Worm (Caenorhabditis elegans) whole organism, young adult: Measurements from ENCODE around the gene K11H12.8.

Experiments
- B0035.1 ChIP-seq: sonication (generic microtip); optimal IDR thresholded peaks from 2 replicates; lab custom pipeline; 2016; ENCODE audit warnings: missing genetic modification characterization, mild to moderate bottlenecking, missing compliant biosample characterization, missing genotype, missing genetic modification reagents
- F52B5.7 ChIP-seq: sonication (generic microtip); optimal IDR thresholded peaks from 2 replicates; lab custom pipeline; 2016; ENCODE audit warnings: mild to moderate bottlenecking, missing genetic modification characterization, missing compliant biosample characterization
- ZK185.1 ChIP-seq: sonication (generic microtip); optimal IDR thresholded peaks from 2 replicates; lab custom pipeline; 2016; ENCODE audit warnings: mild to moderate bottlenecking, missing genetic modification characterization, missing compliant biosample characterization; ENCODE audit not compliant: poor library complexity, severe bottlenecking
- akir-1 ChIP-seq: fragments of 200-800 bp; sonication (Bioruptor generic); optimal IDR thresholded peaks from 2 replicates; lab custom pipeline; 2018; ENCODE audit warnings: mild to moderate bottlenecking, missing genetic modification characterization, moderate library complexity, missing compliant biosample characterization
- atf-7 ChIP-seq: sonication (generic microtip); optimal IDR thresholded peaks from 2 replicates; lab custom pipeline; 2017; ENCODE audit warnings: mild to moderate bottlenecking, missing genetic modification characterization, missing compliant biosample characterization
- gei-17 ChIP-seq: fragments of 200-800 bp; sonication (Bioruptor generic); optimal IDR thresholded peaks from 2 replicates; lab custom pipeline; 2018; ENCODE audit warnings: mild to moderate bottlenecking, missing genetic modification characterization, missing compliant biosample characterization
- madf-10 ChIP-seq: sonication (generic microtip); optimal IDR thresholded peaks from 2 replicates; lab custom pipeline; 2016; ENCODE audit warnings: mild to moderate bottlenecking, missing genetic modification characterization, missing compliant biosample characterization
- nhr-27 ChIP-seq: fragments of 200-800 bp; sonication (Bioruptor generic); optimal IDR thresholded peaks from 2 replicates; lab custom pipeline; 2018; ENCODE audit warnings: mild to moderate bottlenecking, missing genetic modification characterization, moderate library complexity, missing compliant biosample characterization
- pha-4 ChIP-seq: fragments of 150-350 bp; sonication (generic microtip); optimal IDR thresholded peaks from 2 replicates; lab custom pipeline; 2014; ENCODE audit warnings: missing biosample characterization, missing genetic modification reagents, missing genetic modification characterization
- rec-8 ChIP-seq, 2 experiments: sonication (generic microtip); optimal IDR thresholded peaks; 2 replicates each; lab custom pipeline; 2016; ENCODE audit warnings: mild to moderate bottlenecking in 2 of 2, missing genetic modification characterization in 2 of 2, missing genetic modification reagents in 2 of 2, missing genotype in 2 of 2, missing biosample characterization in 1 of 2, missing compliant biosample characterization in 1 of 2, moderate library complexity in 1 of 2
- sea-2 ChIP-seq: fragments of 200-800 bp; sonication (Bioruptor generic); IDR thresholded peaks from 2 replicates; pipeline ENCODE4 v1.3.6; 2022; ENCODE audit warnings: missing genetic modification characterization, missing compliant biosample characterization
- snpc-4 ChIP-seq, 5 experiments: fragments of 150-350 bp in 1 of 5; sonication (generic microtip) in 4 of 5; optimal IDR thresholded peaks; 2 replicates each; lab custom pipeline; 2014 to 2018; ENCODE audit warnings: missing genetic modification characterization in 5 of 5, missing biosample characterization in 3 of 5, antibody characterized with exemption in 2 of 5, mild to moderate bottlenecking in 2 of 5, missing compliant biosample characterization in 2 of 5, missing genotype in 2 of 5, moderate library complexity in 2 of 5, missing genetic modification reagents in 1 of 5
- unc-130 ChIP-seq: sonication (generic microtip); optimal IDR thresholded peaks from 2 replicates; lab custom pipeline; 2016; ENCODE audit warnings: missing genetic modification reagents, missing genetic modification characterization, missing compliant biosample characterization
- unc-62 ChIP-seq: fragments of 150-350 bp; optimal IDR thresholded peaks from 2 replicates; lab custom pipeline; 2014; ENCODE audit warnings: missing biosample characterization, missing genetic modification reagents, missing genetic modification characterization

- TF ChIP-seq snpc-4 (GFP tag; optimal IDR thresholded peaks at IDR 0.05; lab: Kevin White, UChicago), result no peak
- no peak for TF ChIP-seq snpc-4 (tag; optimal IDR thresholded peaks at IDR 0.05; lab: Kevin White, UChicago)
- TF ChIP-seq F52B5.7 (tag; lab: Kevin White, UChicago), result no peak
- no peak for TF ChIP-seq sea-2 (GFP tag; lab: Robert Waterston, UW)
- no peak for TF ChIP-seq unc-130
- TF ChIP-seq pha-4, result no peak
- no peak for TF ChIP-seq akir-1 (GFP tag; lab: Kevin White, UChicago)
- TF ChIP-seq rec-8 (tag; optimal IDR thresholded peaks at IDR 0.05; lab: Kevin White, UChicago), result no peak
- TF ChIP-seq atf-7 (tag; lab: Kevin White, UChicago), result no peak
- no peak for TF ChIP-seq madf-10 (tag; lab: Kevin White, UChicago)
- no peak for TF ChIP-seq gei-17 (GFP tag; lab: Kevin White, UChicago)
- TF ChIP-seq nhr-27 (tag; lab: Kevin White, UChicago), result no peak
- TF ChIP-seq B0035.1 (tag; lab: Kevin White, UChicago), result no peak
- TF ChIP-seq unc-62 (GFP tag; lab: Kevin White, UChicago), result no peak
- TF ChIP-seq ZK185.1, result no peak
Measured at ce11 chrIV:675471-676159, 20.4 kb downstream of the K11H12.8 start, which contains the start of the genes K11H12.4 and K11H12.10.
